Worm (Caenorhabditis elegans): ENCODE measurements around the gene ndg-4.

ce11 chrIII:4475428-4475968 is 8.3 kb upstream of the ndg-4 start, which contains the start of gene rps-1:
- TF ChIP-seq W03F9.2 (tag; optimal IDR thresholded peaks at IDR 0.05), result peak; percentile 98
- TF ChIP-seq him-1 (tag; optimal IDR thresholded peaks at IDR 0.05), result peak; percentile 96

All from whole organism, L4/young adult.